Worm (Caenorhabditis elegans) whole organism, L3 larva: ENCODE measurements around the gene C07E3.3.

Experiments used
- ama-1 ChIP-seq: fragments of 150-350 bp; optimal IDR thresholded peaks from 2 replicates; lab custom pipeline; 2018
- nhr-11 ChIP-seq: fragments of 150-350 bp; optimal IDR thresholded peaks from 2 replicates; lab custom pipeline; 2014; ENCODE audit warnings: missing biosample characterization, missing genetic modification characterization
- nhr-77 ChIP-seq: fragments of 150-350 bp; optimal IDR thresholded peaks from 2 replicates; lab custom pipeline; 2014; ENCODE audit warnings: missing biosample characterization, missing genetic modification characterization
- unc-39 ChIP-seq: sonication (generic microtip); optimal IDR thresholded peaks from 4 replicates; lab custom pipeline; 2017; ENCODE audit warnings: missing biosample characterization, missing genetic modification characterization
- unc-62 ChIP-seq: fragments of 150-350 bp; sonication (generic microtip); optimal IDR thresholded peaks from 4 replicates; lab custom pipeline; 2014; ENCODE audit warnings: missing biosample characterization, missing genetic modification reagents, missing genetic modification characterization
- ztf-4 ChIP-seq: fragments of 150-350 bp; optimal IDR thresholded peaks from 2 replicates; lab custom pipeline; 2014; ENCODE audit warnings: missing biosample characterization, missing genetic modification characterization

DNA sequence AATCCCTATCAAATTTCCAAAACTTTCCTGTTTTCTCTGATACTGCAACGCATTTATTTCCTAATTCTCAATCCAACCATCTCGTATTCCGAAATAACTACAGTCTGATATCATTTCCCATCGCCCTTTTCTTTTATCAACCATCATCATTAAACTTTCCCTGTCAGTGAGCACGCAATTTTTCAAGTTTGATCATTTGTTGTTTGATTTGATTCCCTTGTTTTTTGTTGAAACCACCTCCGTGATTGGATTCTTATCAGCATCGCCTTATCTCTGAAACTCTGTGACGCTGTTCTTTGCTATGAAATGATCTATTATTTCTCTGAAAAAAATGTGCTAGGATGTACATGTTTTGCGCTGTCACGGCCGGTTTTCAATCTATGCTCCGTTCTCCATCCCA, 45.7 kb upstream of the C07E3.3 start:
- TF ChIP-seq ztf-4 (tag; lab: Kevin White, UChicago) (no peak), nhr-11 (tag; lab: Kevin White, UChicago) (no peak), nhr-77 (tag; lab: Kevin White, UChicago) (no peak), ama-1 (lab: Kevin White, UChicago) (no peak), unc-39 (tag; lab: Kevin White, UChicago) (no peak), unc-62 (GFP tag; lab: Kevin White, UChicago) (no peak)
